Fruit fly (Drosophila melanogaster) whole organism, embryonic: Measurements from ENCODE around the gene CG14286.
A peak's percentile ranks its signal among the peaks of the same experiment; 100 is the strongest.

Experiments used
- ATbp ChIP-seq: fragments of 200-800 bp; sonication (Bioruptor generic); optimal IDR thresholded peaks from 2 replicates; lab custom pipeline; 2017; ENCODE audit warnings: missing biosample characterization, mild to moderate bottlenecking, missing genetic modification characterization, missing genetic modification reagents
- Asciz ChIP-seq: fragments of 200-800 bp; sonication (Bioruptor generic); optimal IDR thresholded peaks from 2 replicates; lab custom pipeline; 2017; ENCODE audit warnings: missing biosample characterization, mild to moderate bottlenecking, missing genetic modification characterization, missing genetic modification reagents
- Awh ChIP-seq: fragments of 200-800 bp; sonication (Bioruptor generic); IDR thresholded peaks from 2 replicates; pipeline ENCODE4, ENCODE4 v1.3.6; 2022; ENCODE audit warnings: missing biosample characterization, missing genetic modification characterization
- B-H2 ChIP-seq: fragments of 200-800 bp; sonication (Bioruptor generic); optimal IDR thresholded peaks from 2 replicates; lab custom pipeline; 2018; ENCODE audit warnings: missing biosample characterization, mild to moderate bottlenecking, missing genetic modification characterization
- CG12071 ChIP-seq: fragments of 200-800 bp; sonication (Bioruptor generic); optimal IDR thresholded peaks from 3 replicates; lab custom pipeline; 2018; ENCODE audit warnings: missing biosample characterization, mild to moderate bottlenecking, missing genetic modification characterization
- CG12391 ChIP-seq: fragments of 200-800 bp; sonication (Bioruptor generic); optimal IDR thresholded peaks from 3 replicates; lab custom pipeline; 2018; ENCODE audit warnings: missing biosample characterization, mild to moderate bottlenecking, missing genetic modification characterization, moderate library complexity
- CG12942 ChIP-seq: fragments of 200-800 bp; sonication (Bioruptor generic); optimal IDR thresholded peaks from 3 replicates; lab custom pipeline; 2016; ENCODE audit warnings: missing biosample characterization, missing genetic modification characterization
- CG13424 ChIP-seq: fragments of 200-800 bp; sonication (Bioruptor generic); optimal IDR thresholded peaks from 2 replicates; lab custom pipeline; 2019; ENCODE audit warnings: missing biosample characterization, mild to moderate bottlenecking, missing genetic modification characterization, moderate library complexity
- CG17328 ChIP-seq: fragments of 200-800 bp; sonication (Bioruptor generic); IDR thresholded peaks from 2 replicates; pipeline ENCODE4 v1.3.6; 2022; ENCODE audit warnings: missing biosample characterization, missing genetic modification characterization
- CG18476 ChIP-seq: fragments of 200-800 bp; sonication (Bioruptor generic); optimal IDR thresholded peaks from 2 replicates; lab custom pipeline; 2016; ENCODE audit warnings: missing biosample characterization, mild to moderate bottlenecking, missing genetic modification characterization
- CG2129 ChIP-seq: fragments of 200-800 bp; sonication (Bioruptor generic); IDR thresholded peaks from 2 replicates; pipeline ENCODE4 v1.3.6; 2022; ENCODE audit warnings: missing biosample characterization, missing genetic modification characterization; ENCODE audit not compliant: partially characterized antibody
- CG2199 ChIP-seq: fragments of 200-800 bp; sonication (Bioruptor generic); IDR thresholded peaks from 3 replicates; pipeline ENCODE4 v1.3.6; 2022; ENCODE audit warnings: missing biosample characterization, missing genetic modification characterization
- CG2678 ChIP-seq: fragments of 200-800 bp; sonication (Bioruptor generic); optimal IDR thresholded peaks from 3 replicates; lab custom pipeline; 2019; ENCODE audit warnings: missing biosample characterization, mild to moderate bottlenecking, missing genetic modification characterization, moderate library complexity
- CG2889 ChIP-seq: fragments of 200-800 bp; sonication (Bioruptor generic); IDR thresholded peaks from 3 replicates; pipeline ENCODE4 v1.3.6; 2022; ENCODE audit warnings: missing biosample characterization, missing genetic modification characterization
- CG3065 ChIP-seq: fragments of 200-800 bp; sonication (Bioruptor generic); optimal IDR thresholded peaks from 2 replicates; lab custom pipeline; 2016; ENCODE audit warnings: missing biosample characterization, missing genetic modification characterization
- CG3407 ChIP-seq: fragments of 200-800 bp; sonication (Bioruptor generic); optimal IDR thresholded peaks from 2 replicates; lab custom pipeline; 2018; ENCODE audit warnings: missing biosample characterization, mild to moderate bottlenecking, missing genetic modification characterization
- CG4404 ChIP-seq: fragments of 200-800 bp; sonication (Bioruptor generic); IDR thresholded peaks from 2 replicates; pipeline ENCODE4 v1.3.6; 2022; ENCODE audit warnings: missing biosample characterization, missing genetic modification characterization
- CG5180 ChIP-seq: fragments of 200-800 bp; sonication (Bioruptor generic); optimal IDR thresholded peaks from 3 replicates; lab custom pipeline; 2017; ENCODE audit warnings: missing biosample characterization, missing genetic modification characterization, mild to moderate bottlenecking, moderate library complexity, missing genetic modification reagents
- CG8281 ChIP-seq: fragments of 200-800 bp; sonication (Bioruptor generic); optimal IDR thresholded peaks from 2 replicates; lab custom pipeline; 2018; ENCODE audit warnings: missing biosample characterization, mild to moderate bottlenecking, missing genetic modification characterization, moderate library complexity
- CG8359 ChIP-seq: fragments of 200-800 bp; sonication (Bioruptor generic); optimal IDR thresholded peaks from 2 replicates; lab custom pipeline; 2017; ENCODE audit warnings: missing biosample characterization, mild to moderate bottlenecking, missing genetic modification characterization, borderline replicate concordance
- CG9727 ChIP-seq: fragments of 200-800 bp; sonication (Bioruptor generic); optimal IDR thresholded peaks from 3 replicates; lab custom pipeline; 2017; ENCODE audit warnings: missing biosample characterization, mild to moderate bottlenecking, missing genetic modification characterization
- D19A ChIP-seq: fragments of 200-800 bp; optimal IDR thresholded peaks from 3 replicates; lab custom pipeline; 2019; ENCODE audit warnings: missing biosample characterization, mild to moderate bottlenecking, missing genetic modification characterization, moderate library complexity
- Ets65A ChIP-seq: fragments of 200-800 bp; sonication (Bioruptor generic); peaks from one replicate; lab custom pipeline; 2016; ENCODE audit warnings: missing biosample characterization, missing genetic modification characterization
- Fer1 ChIP-seq: fragments of 200-800 bp; sonication (Bioruptor generic); optimal IDR thresholded peaks from 2 replicates; lab custom pipeline; 2017; ENCODE audit warnings: missing biosample characterization, mild to moderate bottlenecking, missing genetic modification characterization
- Hmr ChIP-seq: fragments of 200-800 bp; sonication (Bioruptor generic); optimal IDR thresholded peaks from 3 replicates; lab custom pipeline; 2017; ENCODE audit warnings: mild to moderate bottlenecking, missing biosample characterization, missing genetic modification reagents, missing genetic modification characterization
- Hsf ChIP-seq: fragments of 200-800 bp; sonication (Bioruptor generic); optimal IDR thresholded peaks from 3 replicates; lab custom pipeline; 2016; ENCODE audit warnings: missing biosample characterization, missing genetic modification characterization
- MTF-1 ChIP-seq: fragments of 200-800 bp; sonication (Bioruptor generic); optimal IDR thresholded peaks from 2 replicates; lab custom pipeline; 2018; ENCODE audit warnings: missing biosample characterization, mild to moderate bottlenecking, missing genetic modification characterization, borderline replicate concordance
- Med ChIP-seq: fragments of 200-800 bp; sonication (Bioruptor generic); peaks from one replicate; lab custom pipeline; 2016; ENCODE audit warnings: missing biosample characterization, missing genetic modification characterization, mild to moderate bottlenecking, inconsistent platforms, moderate library complexity
- Oli ChIP-seq: fragments of 200-800 bp; sonication (Bioruptor generic); optimal IDR thresholded peaks from 2 replicates; lab custom pipeline; 2018; ENCODE audit warnings: missing biosample characterization, mild to moderate bottlenecking, missing genetic modification characterization, moderate library complexity
- Pdp1 ChIP-seq, 2 experiments: fragments of 200-800 bp; sonication (Bioruptor generic); optimal IDR thresholded peaks; 3 replicates each; lab custom pipeline; 2016; ENCODE audit warnings: missing biosample characterization in 2 of 2, missing genetic modification characterization in 2 of 2, mild to moderate bottlenecking in 1 of 2, moderate library complexity in 1 of 2
- exex ChIP-seq: fragments of 200-800 bp; sonication (Bioruptor generic); optimal IDR thresholded peaks from 4 replicates; lab custom pipeline; 2018; ENCODE audit warnings: missing biosample characterization, mild to moderate bottlenecking, missing genetic modification characterization, moderate library complexity
- gce ChIP-seq: fragments of 200-800 bp; sonication (Bioruptor generic); IDR thresholded peaks from 3 replicates; pipeline ENCODE4 v1.3.6; 2022; ENCODE audit warnings: missing biosample characterization, missing genetic modification characterization
- grn ChIP-seq: fragments of 200-800 bp; sonication (Bioruptor generic); optimal IDR thresholded peaks from 3 replicates; lab custom pipeline; 2017; ENCODE audit warnings: missing biosample characterization, missing genetic modification characterization
- insv ChIP-seq, 2 experiments: fragments of 200-800 bp; sonication (Bioruptor generic); optimal IDR thresholded peaks; 3 replicates each; lab custom pipeline; 2016 to 2018; ENCODE audit warnings: missing biosample characterization in 2 of 2, missing genetic modification characterization in 2 of 2
- lab ChIP-seq: fragments of 200-800 bp; sonication (Bioruptor generic); optimal IDR thresholded peaks from 3 replicates; lab custom pipeline; 2017; ENCODE audit warnings: missing biosample characterization, missing genetic modification characterization, mild to moderate bottlenecking, moderate library complexity, missing genetic modification reagents
- nom ChIP-seq: fragments of 200-800 bp; sonication (Bioruptor generic); optimal IDR thresholded peaks from 2 replicates; lab custom pipeline; 2017; ENCODE audit warnings: missing biosample characterization, missing genetic modification characterization, mild to moderate bottlenecking, moderate library complexity, missing genetic modification reagents
- onecut ChIP-seq: fragments of 200-800 bp; sonication (Bioruptor generic); IDR thresholded peaks from 2 replicates; pipeline ENCODE4 v1.3.6; 2022; ENCODE audit warnings: missing biosample characterization, missing genetic modification characterization
- salm ChIP-seq: fragments of 200-800 bp; sonication (Bioruptor generic); optimal IDR thresholded peaks from 2 replicates; lab custom pipeline; 2018; ENCODE audit warnings: missing biosample characterization, mild to moderate bottlenecking, missing genetic modification characterization
- sens ChIP-seq: fragments of 200-800 bp; sonication (Bioruptor generic); peaks from one replicate; lab custom pipeline; 2016; ENCODE audit warnings: missing biosample characterization, missing genetic modification characterization
- sqz ChIP-seq: fragments of 200-800 bp; sonication (Bioruptor generic); optimal IDR thresholded peaks from 3 replicates; lab custom pipeline; 2018; ENCODE audit warnings: missing biosample characterization, mild to moderate bottlenecking, missing genetic modification characterization
- stc ChIP-seq: fragments of 200-800 bp; sonication (Bioruptor generic); IDR thresholded peaks from 2 replicates; pipeline ENCODE4 v1.3.6; 2022; ENCODE audit warnings: missing biosample characterization, missing genetic modification characterization
- sug ChIP-seq: fragments of 200-800 bp; optimal IDR thresholded peaks from 2 replicates; lab custom pipeline; 2019; ENCODE audit warnings: missing biosample characterization, mild to moderate bottlenecking, missing genetic modification characterization, moderate library complexity
- tio ChIP-seq: fragments of 200-800 bp; sonication (Bioruptor generic); optimal IDR thresholded peaks from 2 replicates; lab custom pipeline; 2017; ENCODE audit warnings: missing biosample characterization, missing genetic modification characterization, inconsistent platforms
- ttk ChIP-seq: fragments of 200-800 bp; sonication (Bioruptor generic); IDR thresholded peaks from 2 replicates; pipeline ENCODE4 v2.1.2; 2022; ENCODE audit warnings: missing biosample characterization, missing genetic modification characterization
- tup ChIP-seq: fragments of 200-800 bp; sonication (Bioruptor generic); optimal IDR thresholded peaks from 2 replicates; lab custom pipeline; 2016; ENCODE audit warnings: missing biosample characterization, mild to moderate bottlenecking, missing genetic modification characterization, moderate library complexity
- usp ChIP-seq: fragments of >200 bp; optimal IDR thresholded peaks from 2 replicates; lab custom pipeline; 2017; ENCODE audit warnings: missing biosample characterization, missing genetic modification characterization
- vvl ChIP-seq: fragments of 200-800 bp; sonication (Bioruptor generic); IDR thresholded peaks from 2 replicates; pipeline ENCODE4 v1.3.6; 2022; ENCODE audit warnings: missing biosample characterization, missing genetic modification characterization

The CG14286 gene

DNA sequence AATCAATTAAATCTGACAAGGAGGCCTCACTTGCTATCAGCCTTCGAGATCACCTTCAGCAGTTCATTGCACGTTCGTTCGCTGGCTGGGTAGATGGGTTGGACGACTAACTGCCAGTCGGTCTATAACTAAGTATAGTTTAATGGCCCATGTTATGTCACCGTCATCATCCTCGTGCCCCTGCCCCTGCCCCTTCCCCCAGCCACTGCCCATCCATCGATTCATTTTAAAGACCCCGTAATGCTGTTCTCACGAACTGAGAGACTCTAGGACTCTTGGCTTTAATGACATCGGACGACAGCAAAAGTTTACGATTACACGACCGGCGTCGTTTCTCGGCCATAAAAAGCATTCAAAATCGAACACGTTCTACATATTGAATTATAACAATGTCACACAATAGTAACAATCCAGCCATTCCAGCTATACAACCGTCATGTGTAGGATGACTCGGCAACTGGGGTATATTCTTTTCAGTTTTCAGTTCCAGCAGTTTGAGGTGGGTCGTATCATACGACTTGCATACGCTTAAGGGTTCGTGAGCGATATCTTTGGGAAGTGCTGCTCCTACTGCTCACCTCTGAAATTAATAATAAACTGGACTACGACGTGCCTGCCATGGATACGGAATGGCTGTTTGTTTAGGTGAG is 43.2 kb downstream of the CG14286 start:
- TF ChIP-seq vvl (GFP tag; lab: Robert Waterston, UW) (peak; percentile 36; the same call in 1 of the 2 replicates), ttk (GFP tag; lab: Robert Waterston, UW) (no peak), B-H2 (GFP tag; lab: Kevin White, UChicago) (no peak), CG13424 (tag; lab: Kevin White, UChicago) (no peak), Med (peak; percentile 43), insv (GFP tag; optimal IDR thresholded peaks at IDR 0.05; lab: Kevin White, UChicago) (no peak), salm (tag; lab: Kevin White, UChicago) (no peak), CG8359 (GFP tag; lab: Kevin White, UChicago) (no peak), CG3065 (GFP tag; lab: Kevin White, UChicago) (no peak), nom (GFP tag; lab: Kevin White, UChicago) (peak; percentile 10), CG5180 (no peak), Hsf (GFP tag; lab: Kevin White, UChicago) (no peak), MTF-1 (no peak), CG12942 (no peak), CG9727 (GFP tag; lab: Kevin White, UChicago) (no peak), CG2199 (GFP tag; lab: Robert Waterston, UW) (peak; percentile 68; the same call in 1 of the 3 replicates), CG18476 (GFP tag; lab: Kevin White, UChicago) (no peak), D19A (tag; lab: Kevin White, UChicago) (no peak), usp (GFP tag; lab: Kevin White, UChicago) (no peak), CG12391 (no peak), CG4404 (no peak), Ets65A (GFP tag; lab: Kevin White, UChicago) (peak; percentile 94)

- TF ChIP-seq tio (GFP tag; lab: Kevin White, UChicago) (peak; percentile 2), CG8281 (tag; lab: Kevin White, UChicago) (no peak), exex (tag; lab: Kevin White, UChicago) (peak; percentile 37), CG2129 (GFP tag; lab: Robert Waterston, UW) (no peak), Fer1 (peak; percentile 29), sqz (GFP tag; lab: Kevin White, UChicago) (peak; percentile 53), lab (GFP tag; lab: Kevin White, UChicago) (peak; percentile 9), Awh (GFP tag; lab: Robert Waterston, UW) (peak; percentile 41; the same call in 1 of the 2 replicates), Asciz (GFP tag; lab: Kevin White, UChicago) (peak; percentile 37), tup (GFP tag; lab: Kevin White, UChicago) (peak; percentile 3), gce (GFP tag; lab: Robert Waterston, UW) (no peak), B-H2 (GFP tag; lab: Kevin White, UChicago) (no peak), onecut (peak; percentile 32; the same call in 1 of the 2 replicates), CG12071 (peak; percentile 10), CG2678 (tag; lab: Kevin White, UChicago) (peak; percentile 12), stc (GFP tag; lab: Robert Waterston, UW) (0 out of 2 replicates have a peak, but pooled peaks have one; percentile 9), Oli (tag; lab: Kevin White, UChicago) (no peak), CG2889 (GFP tag; lab: Robert Waterston, UW) (no peak), sug (tag; lab: Kevin White, UChicago) (peak; percentile 57), Pdp1 (GFP tag; optimal IDR thresholded peaks at IDR 0.05; lab: Kevin White, UChicago) (peak in 1 of 2 experiments; percentile 11), sens (GFP tag; lab: Kevin White, UChicago) (peak; percentile 81), CG17328 (0 out of 2 replicates have a peak, but pooled peaks have one; percentile 9), ATbp (peak; percentile 47), MTF-1 (peak; percentile 2), grn (GFP tag; lab: Kevin White, UChicago) (peak; percentile 88), CG3407 (peak; percentile 27), Hmr (GFP tag; lab: Kevin White, UChicago) (peak; percentile 48)
These were observed 44.0 kb downstream of the CG14286 start for dm6 chr3R:19067876-19068406.
